Worm (Caenorhabditis elegans): ENCODE data around the gene Y22D7AR.3.

DNA sequence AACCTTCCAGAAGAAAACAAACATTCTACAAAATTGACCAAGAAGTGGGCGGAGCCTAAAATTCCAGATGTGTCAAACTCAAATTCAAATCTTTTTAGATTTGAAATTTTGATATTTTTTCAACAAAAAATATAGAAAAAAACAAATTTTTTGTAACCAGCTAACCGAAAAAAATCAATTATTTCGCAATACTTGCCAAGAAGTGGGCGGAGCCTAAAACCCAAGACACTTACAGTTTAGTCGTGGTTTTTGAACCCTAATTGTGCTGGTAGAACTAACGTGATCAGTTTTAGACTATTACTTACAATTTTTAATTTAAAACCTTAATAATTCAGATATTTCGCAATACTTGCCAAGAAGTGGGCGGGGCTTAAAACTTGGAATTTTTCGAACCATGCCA is 7.7 kb upstream of the Y22D7AR.3 start:
- TF ChIP-seq snpc-4 (tag; optimal IDR thresholded peaks at IDR 0.05): no peak
- no peak for TF ChIP-seq mep-1 (tag; optimal IDR thresholded peaks at IDR 0.05)
- TF ChIP-seq mab-5 (tag; optimal IDR thresholded peaks at IDR 0.05): no peak
- no peak for TF ChIP-seq nhr-237 (tag; optimal IDR thresholded peaks at IDR 0.05)

All from whole organism, mixed stage, embryonic.